Fruit fly (Drosophila melanogaster) Kc167 (cell line): ENCODE measurements around the gene Etfb.

ENCODE experiments used
- Myc ChIP-seq: fragments of >200 bp; optimal IDR thresholded peaks from 2 replicates; lab custom pipeline; 2017; ENCODE audit warnings: missing external identifiers
- Sin3A ChIP-seq: fragments of >200 bp; optimal IDR thresholded peaks from 2 replicates; lab custom pipeline; 2018; ENCODE audit warnings: missing external identifiers
- h ChIP-seq: fragments of >200 bp; optimal IDR thresholded peaks from 3 replicates; lab custom pipeline; 2018; ENCODE audit warnings: missing external identifiers
- insv ChIP-seq: fragments of >200 bp; optimal IDR thresholded peaks from 3 replicates; lab custom pipeline; 2018; ENCODE audit warnings: missing external identifiers
- psq ChIP-seq: fragments of >200 bp; optimal IDR thresholded peaks from 2 replicates; lab custom pipeline; 2017; ENCODE audit warnings: missing external identifiers
- ttk ChIP-seq: sonication (Bioruptor generic); optimal IDR thresholded peaks from 2 replicates; lab custom pipeline; 2017; ENCODE audit warnings: missing external identifiers

DNA sequence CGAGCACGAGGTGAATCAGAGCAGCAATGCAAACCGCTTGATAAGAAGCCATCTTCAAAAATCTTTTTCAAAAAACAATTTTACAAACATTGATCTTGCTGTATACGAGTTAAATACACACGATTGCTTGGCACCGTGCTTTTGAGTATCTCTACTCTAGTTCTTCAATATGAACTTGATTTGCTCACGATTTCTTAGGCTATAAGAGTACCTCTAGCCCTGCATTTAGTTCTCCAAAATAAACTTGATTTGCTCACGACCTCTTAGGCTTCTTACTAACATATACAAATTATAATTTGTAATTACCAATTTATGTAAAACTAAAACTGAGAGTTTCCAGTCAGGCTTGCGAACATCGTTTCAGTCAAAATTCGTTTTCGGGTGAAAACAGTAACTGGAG is 33.4 kb upstream of the Etfb start, which contains the start of gene CG42592:
- TF ChIP-seq psq (lab: Kevin White, UChicago), result no peak
- no peak for TF ChIP-seq insv (lab: Kevin White, UChicago)
- TF ChIP-seq Myc (lab: Kevin White, UChicago), result no peak
- TF ChIP-seq Sin3A (lab: Kevin White, UChicago), result no peak
- no peak for TF ChIP-seq h (lab: Kevin White, UChicago)
- no peak for TF ChIP-seq ttk (lab: Kevin White, UChicago)
